Worm (Caenorhabditis elegans) whole organism, L4/young adult: ENCODE results near the gene lgc-58.

Source experiments
- W03F9.2 ChIP-seq: fragments of 150-350 bp; optimal IDR thresholded peaks from 2 replicates; lab custom pipeline; 2014; ENCODE audit warnings: missing biosample characterization, missing genetic modification characterization
- dao-5 ChIP-seq: sonication (generic microtip); optimal IDR thresholded peaks from 2 replicates; lab custom pipeline; 2016; ENCODE audit warnings: missing genotype, missing genetic modification characterization, moderate library complexity, missing compliant biosample characterization
- him-1 ChIP-seq: sonication (generic microtip); optimal IDR thresholded peaks from 2 replicates; lab custom pipeline; 2016; ENCODE audit warnings: missing genotype, missing genetic modification reagents, missing genetic modification characterization, missing compliant biosample characterization

ce11 chrX:6029075-6029474 is 46.2 kb upstream of the lgc-58 start:
- TF ChIP-seq him-1 (tag; lab: Kevin White, UChicago), result no peak
- TF ChIP-seq W03F9.2 (tag; lab: Kevin White, UChicago), result no peak
- TF ChIP-seq dao-5, result no peak
